Fruit fly (Drosophila melanogaster) S2 (cell line): ENCODE data around the gene CG32284.

Experiments
- CG8478 ChIP-seq: fragments of >200 bp; optimal IDR thresholded peaks from 2 replicates; lab custom pipeline; 2018
- CTCF ChIP-seq, 2 experiments: fragments of >200 bp; optimal IDR thresholded peaks; 2 replicates each; lab custom pipeline; 2018

- TF ChIP-seq CG8478 (no peak), CTCF (optimal IDR thresholded peaks at IDR 0.05; lab: Kevin White, UChicago) (no peak)
These were observed 3.2 kb downstream of the CG32284 start, which contains the start of the genes CG42525 and CG14958 for dm6 chr3L:3189647-3190046.
